Fruit fly (Drosophila melanogaster): Measurements from ENCODE around the gene mRpS26.

The mRpS26 gene

dm6 chr3L:18077649-18078417 lies 28.5 kb upstream of the mRpS26 start:
- TF ChIP-seq CG14655 (GFP tag; optimal IDR thresholded peaks at IDR 0.05) (peak; percentile 99), EcR (GFP tag; optimal IDR thresholded peaks at IDR 0.05) (peak; percentile 99), rn (GFP tag; IDR thresholded peaks at IDR 0.05) (peak; percentile 84), Snoo (tag; optimal IDR thresholded peaks at IDR 0.05) (peak; percentile 74), fd96Ca (GFP tag; IDR thresholded peaks at IDR 0.05) (peak; percentile 90), gl (tag; optimal IDR thresholded peaks at IDR 0.05) (peak; percentile 78), Ets98B (GFP tag; IDR thresholded peaks at IDR 0.05) (peak; percentile 85), CG32121 (GFP tag; IDR thresholded peaks at IDR 0.05) (peak; percentile 92), Pif1B (GFP tag; optimal IDR thresholded peaks at IDR 0.05) (peak; percentile 88), CG34367 (tag; optimal IDR thresholded peaks at IDR 0.05) (peak; percentile 96), CG17806 (tag; optimal IDR thresholded peaks at IDR 0.05) (peak; percentile 96), CG8159 (tag; optimal IDR thresholded peaks at IDR 0.05) (peak; percentile 99), CG15710 (tag; optimal IDR thresholded peaks at IDR 0.05) (peak; percentile 99), Pif1A (GFP tag; optimal IDR thresholded peaks at IDR 0.05) (peak; percentile 76), CG4496 (GFP tag; IDR thresholded peaks at IDR 0.05) (peak; percentile 91), CG10348 (GFP tag; IDR thresholded peaks at IDR 0.05) (peak; percentile 86), CG12605 (GFP tag; IDR thresholded peaks at IDR 0.05) (peak; percentile 71), D1 (tag; optimal IDR thresholded peaks at IDR 0.05) (peak; percentile 97), CG9948 (tag; optimal IDR thresholded peaks at IDR 0.05) (peak; percentile 99), CG8301 (tag; optimal IDR thresholded peaks at IDR 0.05) (peak; percentile 96), CG13204 (GFP tag; optimal IDR thresholded peaks at IDR 0.05) (peak; percentile 90)

dm6 chr3L:18078614-18079013 lies 27.8 kb upstream of the mRpS26 start:
- TF ChIP-seq CG13204 (GFP tag; optimal IDR thresholded peaks at IDR 0.05) (no peak), Snoo (tag; optimal IDR thresholded peaks at IDR 0.05) (no peak), Pif1A (GFP tag; optimal IDR thresholded peaks at IDR 0.05) (peak; percentile 69), CG32121 (GFP tag; IDR thresholded peaks at IDR 0.05) (no peak), EcR (GFP tag; optimal IDR thresholded peaks at IDR 0.05) (no peak), Ets98B (GFP tag; IDR thresholded peaks at IDR 0.05) (0 out of 2 replicates have a peak, but pooled peaks have one; percentile 9), D1 (tag; optimal IDR thresholded peaks at IDR 0.05) (peak; percentile 69), CG8301 (tag; optimal IDR thresholded peaks at IDR 0.05) (peak; percentile 80), CG10348 (GFP tag; IDR thresholded peaks at IDR 0.05) (no peak), Pif1B (GFP tag; optimal IDR thresholded peaks at IDR 0.05) (peak; percentile 51), CG8159 (tag; optimal IDR thresholded peaks at IDR 0.05) (peak; percentile 83), CG14655 (GFP tag; optimal IDR thresholded peaks at IDR 0.05) (peak; percentile 90), CG15710 (tag; optimal IDR thresholded peaks at IDR 0.05) (peak; percentile 72), CG9948 (tag; optimal IDR thresholded peaks at IDR 0.05) (peak; percentile 91), CG17806 (tag; optimal IDR thresholded peaks at IDR 0.05) (peak; percentile 80), gl (tag; optimal IDR thresholded peaks at IDR 0.05) (peak; percentile 12), CG34367 (tag; optimal IDR thresholded peaks at IDR 0.05) (peak; percentile 78), rn (GFP tag; IDR thresholded peaks at IDR 0.05) (peak; percentile 37; the same call in 1 of the 2 replicates), CG12605 (GFP tag; IDR thresholded peaks at IDR 0.05) (peak; percentile 29), fd96Ca (GFP tag; IDR thresholded peaks at IDR 0.05) (peak; percentile 74), CG4496 (GFP tag; IDR thresholded peaks at IDR 0.05) (peak; percentile 83)

DNA sequence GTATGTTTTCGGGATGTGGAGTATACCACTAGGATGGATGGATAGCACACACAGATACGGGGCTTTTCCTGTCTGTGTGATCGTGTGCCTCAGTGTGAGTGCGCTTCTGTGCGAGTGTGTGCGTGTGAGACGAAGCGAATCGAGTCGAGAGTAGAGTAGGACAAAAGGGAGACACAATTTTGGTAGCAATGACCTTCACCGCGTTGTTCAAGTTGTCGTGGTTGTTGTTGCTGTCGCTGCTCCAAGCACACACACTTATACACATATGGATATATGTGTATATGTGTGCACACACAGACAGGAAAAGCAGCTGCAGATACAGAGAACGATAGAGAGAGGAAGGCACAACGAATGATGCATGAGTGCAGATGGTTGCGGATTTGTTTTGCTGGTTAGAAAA lies 27.3 kb upstream of the mRpS26 start:
- TF ChIP-seq EcR (GFP tag; optimal IDR thresholded peaks at IDR 0.05) (peak; percentile 99), rn (GFP tag; IDR thresholded peaks at IDR 0.05) (no peak)

dm6 chr3L:18079610-18080497 lies 26.5 kb upstream of the mRpS26 start:
- TF ChIP-seq CG14655 (GFP tag; optimal IDR thresholded peaks at IDR 0.05) (peak; percentile 91), CG15710 (tag; optimal IDR thresholded peaks at IDR 0.05) (peak; percentile 61), CG8159 (tag; optimal IDR thresholded peaks at IDR 0.05) (peak; percentile 79), CG32121 (GFP tag; IDR thresholded peaks at IDR 0.05) (peak; percentile 23; the same call in 1 of the 2 replicates), Ets98B (GFP tag; IDR thresholded peaks at IDR 0.05) (peak; percentile 57), EcR (GFP tag; optimal IDR thresholded peaks at IDR 0.05) (peak; percentile 91), D1 (tag; optimal IDR thresholded peaks at IDR 0.05) (peak; percentile 64), Pif1B (GFP tag; optimal IDR thresholded peaks at IDR 0.05) (peak; percentile 61), CG13204 (GFP tag; optimal IDR thresholded peaks at IDR 0.05) (peak; percentile 80), gl (tag; optimal IDR thresholded peaks at IDR 0.05) (peak; percentile 80), Pif1A (GFP tag; optimal IDR thresholded peaks at IDR 0.05) (peak; percentile 65), fd96Ca (GFP tag; IDR thresholded peaks at IDR 0.05) (peak; percentile 88), rn (GFP tag; IDR thresholded peaks at IDR 0.05) (peak; percentile 17; the same call in 1 of the 2 replicates), CG34367 (tag; optimal IDR thresholded peaks at IDR 0.05) (peak; percentile 50), CG10348 (GFP tag; IDR thresholded peaks at IDR 0.05) (no peak), CG8301 (tag; optimal IDR thresholded peaks at IDR 0.05) (peak; percentile 85), Snoo (tag; optimal IDR thresholded peaks at IDR 0.05) (peak; percentile 42), CG17806 (tag; optimal IDR thresholded peaks at IDR 0.05) (peak; percentile 75), CG4496 (GFP tag; IDR thresholded peaks at IDR 0.05) (peak; percentile 83), CG12605 (GFP tag; IDR thresholded peaks at IDR 0.05) (peak; percentile 94), CG9948 (tag; optimal IDR thresholded peaks at IDR 0.05) (peak; percentile 86)

dm6 chr3L:18081494-18081893 lies 24.9 kb upstream of the mRpS26 start:
- TF ChIP-seq CG17806 (tag; optimal IDR thresholded peaks at IDR 0.05) (peak; percentile 47), Pif1A (GFP tag; optimal IDR thresholded peaks at IDR 0.05) (no peak), CG8159 (tag; optimal IDR thresholded peaks at IDR 0.05) (peak; percentile 67), CG14655 (GFP tag; optimal IDR thresholded peaks at IDR 0.05) (peak; percentile 51), Pif1B (GFP tag; optimal IDR thresholded peaks at IDR 0.05) (peak; percentile 17), CG15710 (tag; optimal IDR thresholded peaks at IDR 0.05) (peak; percentile 22), CG9948 (tag; optimal IDR thresholded peaks at IDR 0.05) (peak; percentile 61), gl (tag; optimal IDR thresholded peaks at IDR 0.05) (no peak), D1 (tag; optimal IDR thresholded peaks at IDR 0.05) (no peak)
